Worm (Caenorhabditis elegans): ENCODE results near the gene meg-4.

meg-4 gene

DNA sequence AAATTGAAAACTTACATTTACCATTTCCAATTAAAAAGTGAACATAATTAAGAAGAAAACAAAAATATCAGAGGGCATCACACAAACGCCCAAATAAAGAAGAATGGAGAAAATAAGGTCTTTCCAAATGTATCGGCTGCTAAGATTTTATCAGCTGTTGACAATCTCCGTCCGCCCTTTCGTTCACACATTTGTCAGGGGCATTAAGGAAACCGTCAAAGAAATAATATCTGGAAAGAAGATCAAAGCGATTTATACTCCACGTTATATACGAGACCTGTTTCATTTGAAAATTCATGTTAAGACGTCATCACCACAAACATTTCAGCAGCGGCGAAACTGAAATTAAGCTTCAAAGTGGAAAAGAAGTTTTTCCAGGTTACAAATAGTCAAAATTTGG is 29.8 kb downstream of the meg-4 start, which contains the start of gene fbxa-52:
fbxa-52 (minus strand) TSS at position 101 of the 400 bp plus-strand sequence.
- TF ChIP-seq aha-1 (tag; optimal IDR thresholded peaks at IDR 0.05) (no peak), mdl-1 (tag; optimal IDR thresholded peaks at IDR 0.05) (no peak), dsc-1 (tag; optimal IDR thresholded peaks at IDR 0.05) (no peak), mef-2 (tag; optimal IDR thresholded peaks at IDR 0.05) (no peak), ama-1 (optimal IDR thresholded peaks at IDR 0.05) (no peak)

ce11 chrX:1718479-1718878 is 35.7 kb downstream of the meg-4 start, which contains the start of gene fbxa-53:
Gene fbxa-53, minus strand, starts transcription at chrX:1718579.
- TF ChIP-seq aly-2 (tag; optimal IDR thresholded peaks at IDR 0.05) (no peak), lin-15B (tag; optimal IDR thresholded peaks at IDR 0.05) (no peak), dsc-1 (tag; optimal IDR thresholded peaks at IDR 0.05) (no peak), tbx-2 (tag; optimal IDR thresholded peaks at IDR 0.05) (no peak), tlp-1 (tag; optimal IDR thresholded peaks at IDR 0.05) (no peak), fos-1 (tag; optimal IDR thresholded peaks at IDR 0.05) (no peak), elt-3 (tag; optimal IDR thresholded peaks at IDR 0.05) (no peak), aha-1 (tag; optimal IDR thresholded peaks at IDR 0.05) (no peak), efl-3 (GFP tag; optimal IDR thresholded peaks at IDR 0.05) (no peak), C04F5.9 (tag; optimal IDR thresholded peaks at IDR 0.05) (no peak), nhr-12 (tag; optimal IDR thresholded peaks at IDR 0.05) (no peak), ceh-90 (tag; optimal IDR thresholded peaks at IDR 0.05) (no peak), pag-3 (tag; optimal IDR thresholded peaks at IDR 0.05; ENCODE audit: borderline replicate concordance, insufficient read depth) (no peak), sox-4 (tag; optimal IDR thresholded peaks at IDR 0.05) (no peak), egl-13 (tag; optimal IDR thresholded peaks at IDR 0.05) (no peak), rnt-1 (tag; optimal IDR thresholded peaks at IDR 0.05) (no peak)

DNA sequence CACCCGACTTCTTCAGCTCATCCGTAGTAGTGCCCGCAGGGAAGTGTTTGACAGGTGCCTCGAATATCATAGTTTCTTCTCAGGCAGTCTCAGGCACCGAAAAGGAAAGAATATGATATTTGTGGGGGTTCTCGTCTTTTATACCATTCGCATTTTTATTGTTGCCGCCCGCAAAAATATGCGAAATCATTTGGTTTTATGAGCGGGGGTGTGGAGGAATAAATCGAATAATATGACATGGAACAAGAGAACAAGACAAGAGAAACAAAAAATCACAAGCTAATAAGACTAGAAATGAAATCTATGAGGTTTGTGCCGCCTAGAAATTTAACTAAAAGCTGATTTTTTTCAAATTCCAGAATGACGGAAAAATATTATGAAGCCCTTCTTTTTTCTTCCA is 37.6 kb downstream of the meg-4 start, which contains the start of gene F07G6.8:
F07G6.8 (minus strand) TSS at position 101 of the 400 bp plus-strand sequence.
- no peak for TF ChIP-seq ceh-82 (tag; optimal IDR thresholded peaks at IDR 0.05)
- no peak for TF ChIP-seq fkh-8 (tag; optimal IDR thresholded peaks at IDR 0.05)
- TF ChIP-seq lin-13 (GFP tag; optimal IDR thresholded peaks at IDR 0.05), result no peak
- no peak for TF ChIP-seq unc-86 (tag; optimal IDR thresholded peaks at IDR 0.05)
- no peak for TF ChIP-seq pag-3 (tag; optimal IDR thresholded peaks at IDR 0.05; ENCODE audit: borderline replicate concordance, insufficient read depth)
- TF ChIP-seq ceh-8 (GFP tag; optimal IDR thresholded peaks at IDR 0.05), result no peak
- TF ChIP-seq zip-4 (GFP tag; optimal IDR thresholded peaks at IDR 0.05), result no peak
- no peak for TF ChIP-seq nhr-90 (tag; optimal IDR thresholded peaks at IDR 0.05; ENCODE audit: poor library complexity)
- TF ChIP-seq ceh-90 (tag; optimal IDR thresholded peaks at IDR 0.05), result no peak
- no peak for TF ChIP-seq ztf-11 (tag; optimal IDR thresholded peaks at IDR 0.05)
- no peak for TF ChIP-seq efl-1 (optimal IDR thresholded peaks at IDR 0.05)
- TF ChIP-seq efl-1 (GFP tag; optimal IDR thresholded peaks at IDR 0.05 in 1 of 2), result no peak
- TF ChIP-seq dsc-1 (tag; optimal IDR thresholded peaks at IDR 0.05), result no peak
- TF ChIP-seq aly-2 (tag; optimal IDR thresholded peaks at IDR 0.05), result no peak
- TF ChIP-seq tlp-1 (tag; optimal IDR thresholded peaks at IDR 0.05), result no peak
- no peak for TF ChIP-seq fos-1 (tag; optimal IDR thresholded peaks at IDR 0.05)
- TF ChIP-seq F16B12.6 (tag; optimal IDR thresholded peaks at IDR 0.05), result no peak
- no peak for TF ChIP-seq nhr-77 (tag; optimal IDR thresholded peaks at IDR 0.05)
- no peak for TF ChIP-seq nhr-84 (tag; optimal IDR thresholded peaks at IDR 0.05)
- no peak for TF ChIP-seq sox-4 (tag; optimal IDR thresholded peaks at IDR 0.05)
- TF ChIP-seq efl-3 (GFP tag; optimal IDR thresholded peaks at IDR 0.05), result no peak

DNA sequence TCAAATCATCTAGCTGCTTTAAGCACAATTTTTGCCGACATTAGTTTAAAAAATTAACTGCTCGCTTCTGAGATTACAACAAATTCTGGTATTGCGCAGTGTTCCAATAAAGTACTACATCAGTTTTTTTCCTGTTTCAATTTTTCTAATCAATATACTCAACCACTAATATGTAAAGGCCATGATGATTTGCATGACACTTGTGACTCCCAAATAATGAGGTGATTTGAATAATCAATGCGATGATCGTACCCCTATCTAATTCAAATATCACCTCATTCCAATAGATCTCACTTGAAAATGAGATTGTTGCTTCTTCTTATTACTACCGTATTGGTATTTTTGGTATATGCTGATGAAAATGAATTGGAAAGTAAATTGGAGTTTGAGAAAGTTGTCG is 44.3 kb downstream of the meg-4 start, which contains the start of gene F07G6.2:
F07G6.2 (plus strand) TSS at position 301 of the 400 bp plus-strand sequence.
- TF ChIP-seq fkh-8 (tag; optimal IDR thresholded peaks at IDR 0.05), result no peak
- no peak for TF ChIP-seq unc-86 (tag; optimal IDR thresholded peaks at IDR 0.05)
- no peak for TF ChIP-seq xbp-1 (tag; optimal IDR thresholded peaks at IDR 0.05)
- no peak for TF ChIP-seq nhr-237 (tag; optimal IDR thresholded peaks at IDR 0.05)
- TF ChIP-seq nhr-19 (GFP tag; conservative IDR thresholded peaks at IDR 0.05), result no peak
- no peak for TF ChIP-seq alr-1 (tag; optimal IDR thresholded peaks at IDR 0.05; ENCODE audit: borderline replicate concordance)
- TF ChIP-seq efl-3 (GFP tag; optimal IDR thresholded peaks at IDR 0.05), result no peak
- no peak for TF ChIP-seq ama-1 (optimal IDR thresholded peaks at IDR 0.05)
- TF ChIP-seq dpl-1 (GFP tag; optimal IDR thresholded peaks at IDR 0.05), result no peak
- TF ChIP-seq vab-15 (tag; optimal IDR thresholded peaks at IDR 0.05), result no peak
- no peak for TF ChIP-seq hlh-17 (GFP tag; optimal IDR thresholded peaks at IDR 0.05; ENCODE audit: borderline replicate concordance)
- no peak for TF ChIP-seq zip-4 (GFP tag; optimal IDR thresholded peaks at IDR 0.05)
- no peak for TF ChIP-seq lin-15B (tag; optimal IDR thresholded peaks at IDR 0.05)

Data from whole organism, L1 larva.